Fruit fly (Drosophila melanogaster) whole organism, embryonic: Measurements from ENCODE around the gene Secp43.

ENCODE experiments used
- Asciz ChIP-seq: fragments of 200-800 bp; sonication (Bioruptor generic); optimal IDR thresholded peaks from 2 replicates; lab custom pipeline; 2017; ENCODE audit warnings: missing biosample characterization, mild to moderate bottlenecking, missing genetic modification characterization, missing genetic modification reagents
- BtbVII ChIP-seq: fragments of 200-800 bp; sonication (Bioruptor generic); optimal IDR thresholded peaks from 3 replicates; lab custom pipeline; 2017; ENCODE audit warnings: missing biosample characterization, mild to moderate bottlenecking, missing genetic modification characterization
- C15 ChIP-seq: fragments of 200-800 bp; sonication (Bioruptor generic); IDR thresholded peaks from 3 replicates; pipeline ENCODE4 v1.3.6; 2022; ENCODE audit warnings: missing biosample characterization, missing genetic modification characterization
- CG11456 ChIP-seq: fragments of 200-800 bp; sonication (Bioruptor generic); IDR thresholded peaks from 3 replicates; pipeline ENCODE4 v1.3.6; 2022; ENCODE audit warnings: missing biosample characterization, missing genetic modification characterization
- CG14667 ChIP-seq: fragments of 200-800 bp; sonication (Bioruptor generic); IDR thresholded peaks from 2 replicates; pipeline ENCODE4 v1.3.6; 2022; ENCODE audit warnings: missing biosample characterization, missing genetic modification characterization
- CG14860 ChIP-seq: fragments of 200-800 bp; sonication (Bioruptor generic); IDR thresholded peaks from 3 replicates; pipeline ENCODE4 v1.3.6; 2022; ENCODE audit warnings: missing biosample characterization, missing genetic modification characterization; ENCODE audit not compliant: partially characterized antibody
- CG14965 ChIP-seq: fragments of 200-800 bp; sonication (Bioruptor generic); optimal IDR thresholded peaks from 2 replicates; lab custom pipeline; 2016; ENCODE audit warnings: missing biosample characterization, missing genetic modification characterization, borderline replicate concordance
- CG15011 ChIP-seq: fragments of 200-800 bp; sonication (Bioruptor generic); optimal IDR thresholded peaks from 3 replicates; lab custom pipeline; 2018; ENCODE audit warnings: missing biosample characterization, mild to moderate bottlenecking, missing genetic modification characterization
- CG15073 ChIP-seq: fragments of 200-800 bp; sonication (Bioruptor generic); optimal IDR thresholded peaks from 2 replicates; lab custom pipeline; 2016; ENCODE audit warnings: missing biosample characterization, missing genetic modification characterization
- CG15514 ChIP-seq: fragments of 200-800 bp; sonication (Bioruptor generic); optimal IDR thresholded peaks from 3 replicates; lab custom pipeline; 2017; ENCODE audit warnings: missing biosample characterization, missing genetic modification characterization, mild to moderate bottlenecking, moderate library complexity, missing genetic modification reagents
- CG17802 ChIP-seq: fragments of 200-800 bp; sonication (Bioruptor generic); optimal IDR thresholded peaks from 2 replicates; lab custom pipeline; 2018; ENCODE audit warnings: missing biosample characterization, mild to moderate bottlenecking, missing genetic modification characterization, moderate library complexity
- CG18599 ChIP-seq: fragments of 200-800 bp; sonication (Bioruptor generic); optimal IDR thresholded peaks from 3 replicates; lab custom pipeline; 2017; ENCODE audit warnings: missing biosample characterization, missing genetic modification characterization, mild to moderate bottlenecking, moderate library complexity, missing genetic modification reagents
- CG3065 ChIP-seq: fragments of 200-800 bp; sonication (Bioruptor generic); optimal IDR thresholded peaks from 2 replicates; lab custom pipeline; 2016; ENCODE audit warnings: missing biosample characterization, missing genetic modification characterization
- CG34376 ChIP-seq: fragments of 200-800 bp; sonication (Bioruptor generic); optimal IDR thresholded peaks from 2 replicates; lab custom pipeline; 2018; ENCODE audit warnings: missing biosample characterization, mild to moderate bottlenecking, missing genetic modification characterization
- CG3847 ChIP-seq: fragments of 200-800 bp; sonication (Bioruptor generic); IDR thresholded peaks from 2 replicates; pipeline ENCODE4 v1.3.6; 2022; ENCODE audit warnings: missing biosample characterization, missing genetic modification characterization
- CG4328 ChIP-seq: fragments of 200-800 bp; sonication (Bioruptor generic); optimal IDR thresholded peaks from 3 replicates; lab custom pipeline; 2017; ENCODE audit warnings: missing biosample characterization, missing genetic modification reagents, missing genetic modification characterization
- CG4424 ChIP-seq: fragments of 200-800 bp; sonication (Bioruptor generic); optimal IDR thresholded peaks from 3 replicates; lab custom pipeline; 2016; ENCODE audit warnings: missing biosample characterization, missing genetic modification characterization
- CG7271 ChIP-seq: fragments of 200-800 bp; sonication (Bioruptor generic); optimal IDR thresholded peaks from 2 replicates; lab custom pipeline; 2018; ENCODE audit warnings: missing biosample characterization, mild to moderate bottlenecking, missing genetic modification characterization, moderate library complexity
- CG8281 ChIP-seq: fragments of 200-800 bp; sonication (Bioruptor generic); optimal IDR thresholded peaks from 2 replicates; lab custom pipeline; 2018; ENCODE audit warnings: missing biosample characterization, mild to moderate bottlenecking, missing genetic modification characterization, moderate library complexity
- CG8765 ChIP-seq: fragments of 200-800 bp; sonication (Bioruptor generic); IDR thresholded peaks from 2 replicates; pipeline ENCODE4 v1.3.6; 2022; ENCODE audit warnings: missing biosample characterization, missing genetic modification characterization
- CG8944 ChIP-seq: fragments of 200-800 bp; sonication (Bioruptor generic); optimal IDR thresholded peaks from 3 replicates; lab custom pipeline; 2016; ENCODE audit warnings: missing biosample characterization, missing genetic modification characterization
- CHES-1-like ChIP-seq: fragments of 200-800 bp; sonication (Bioruptor generic); optimal IDR thresholded peaks from 2 replicates; lab custom pipeline; 2016; ENCODE audit warnings: missing biosample characterization, missing genetic modification characterization
- Chrac-16 ChIP-seq: fragments of 200-800 bp; sonication (Bioruptor generic); optimal IDR thresholded peaks from 3 replicates; lab custom pipeline; 2016; ENCODE audit warnings: missing biosample characterization, missing genetic modification characterization
- Dad ChIP-seq: fragments of 200-800 bp; sonication (Bioruptor generic); optimal IDR thresholded peaks from 3 replicates; lab custom pipeline; 2016; ENCODE audit warnings: missing biosample characterization, missing genetic modification characterization
- HLHmδ ChIP-seq: fragments of 200-800 bp; sonication (Bioruptor generic); optimal IDR thresholded peaks from 2 replicates; lab custom pipeline; 2018; ENCODE audit warnings: missing biosample characterization, mild to moderate bottlenecking, missing genetic modification characterization, moderate library complexity
- Hand ChIP-seq: fragments of 200-800 bp; sonication (Bioruptor generic); optimal IDR thresholded peaks from 2 replicates; lab custom pipeline; 2017; ENCODE audit warnings: mild to moderate bottlenecking, missing biosample characterization, missing genetic modification reagents, missing genetic modification characterization
- Hmx ChIP-seq: fragments of 200-800 bp; sonication (Bioruptor generic); optimal IDR thresholded peaks from 2 replicates; lab custom pipeline; 2016; ENCODE audit warnings: missing biosample characterization, missing genetic modification characterization
- Myb ChIP-seq: fragments of 200-800 bp; sonication (Bioruptor generic); optimal IDR thresholded peaks from 2 replicates; lab custom pipeline; 2016; ENCODE audit warnings: missing biosample characterization, missing genetic modification characterization
- Poxn ChIP-seq: fragments of 200-800 bp; sonication (Bioruptor generic); IDR thresholded peaks from 2 replicates; pipeline ENCODE4 v1.3.6; 2022; ENCODE audit warnings: missing biosample characterization, missing genetic modification characterization
- Ptx1 ChIP-seq: fragments of 200-800 bp; sonication (Bioruptor generic); IDR thresholded peaks from 2 replicates; pipeline ENCODE4 v1.3.6; 2022; ENCODE audit warnings: missing biosample characterization, missing genetic modification characterization
- Side ChIP-seq: fragments of 200-800 bp; sonication (Bioruptor generic); optimal IDR thresholded peaks from 2 replicates; lab custom pipeline; 2016; ENCODE audit warnings: missing biosample characterization, missing genetic modification characterization
- Xrp1 ChIP-seq: fragments of 200-800 bp; sonication (Bioruptor generic); IDR thresholded peaks from 2 replicates; pipeline ENCODE4 v1.3.6; 2022; ENCODE audit warnings: missing biosample characterization, missing genetic modification characterization
- ase ChIP-seq: fragments of 200-800 bp; sonication (Bioruptor generic); IDR thresholded peaks from 3 replicates; pipeline ENCODE4 v1.3.6; 2022; ENCODE audit warnings: missing biosample characterization, missing genetic modification characterization
- az2 ChIP-seq: fragments of 200-800 bp; sonication (Bioruptor generic); optimal IDR thresholded peaks from 3 replicates; lab custom pipeline; 2016; ENCODE audit warnings: missing biosample characterization, missing genetic modification characterization
- bab2 ChIP-seq: fragments of 200-800 bp; sonication (Bioruptor generic); optimal IDR thresholded peaks from 2 replicates; lab custom pipeline; 2016; ENCODE audit warnings: missing biosample characterization, missing genetic modification characterization
- crp ChIP-seq, 2 experiments: fragments of 200-800 bp; sonication (Bioruptor generic); optimal IDR thresholded peaks; 2 replicates in 1 of 2; 3 replicates in 1 of 2; lab custom pipeline; 2017; ENCODE audit warnings: missing biosample characterization in 2 of 2, missing genetic modification characterization in 2 of 2, mild to moderate bottlenecking in 1 of 2, moderate library complexity in 1 of 2
- disco-r ChIP-seq: fragments of 200-800 bp; sonication (Bioruptor generic); optimal IDR thresholded peaks from 2 replicates; lab custom pipeline; 2016; ENCODE audit warnings: missing biosample characterization, missing genetic modification characterization
- esg ChIP-seq: fragments of 200-800 bp; sonication (Bioruptor generic); conservative IDR thresholded peaks from 2 replicates; pipeline ENCODE4 v1.3.6; 2022; ENCODE audit warnings: missing biosample characterization, missing genetic modification characterization
- gcm2 ChIP-seq: fragments of 200-800 bp; sonication (Bioruptor generic); optimal IDR thresholded peaks from 2 replicates; lab custom pipeline; 2016; ENCODE audit warnings: missing biosample characterization, missing genetic modification characterization
- ind ChIP-seq: fragments of 200-800 bp; sonication (Bioruptor generic); optimal IDR thresholded peaks from 3 replicates; lab custom pipeline; 2016; ENCODE audit warnings: missing biosample characterization, missing genetic modification characterization
- kah ChIP-seq: fragments of 200-800 bp; sonication (Bioruptor generic); optimal IDR thresholded peaks from 2 replicates; lab custom pipeline; 2018; ENCODE audit warnings: missing biosample characterization, mild to moderate bottlenecking, missing genetic modification characterization
- klu ChIP-seq: fragments of 200-800 bp; sonication (Bioruptor generic); IDR thresholded peaks from 2 replicates; pipeline ENCODE4 v1.3.6; 2022; ENCODE audit warnings: missing biosample characterization, missing genetic modification characterization
- lmd ChIP-seq: fragments of 200-800 bp; sonication (Bioruptor generic); IDR thresholded peaks from 2 replicates; pipeline ENCODE4 v1.3.6; 2022; ENCODE audit warnings: missing biosample characterization, missing genetic modification characterization
- mld ChIP-seq: fragments of 200-800 bp; sonication (Bioruptor generic); IDR thresholded peaks from 3 replicates; pipeline ENCODE4 v1.3.6; 2022; ENCODE audit warnings: missing biosample characterization, missing genetic modification characterization; ENCODE audit not compliant: partially characterized antibody
- p53 ChIP-seq: fragments of 200-800 bp; sonication (Bioruptor generic); optimal IDR thresholded peaks from 2 replicates; lab custom pipeline; 2016; ENCODE audit warnings: missing biosample characterization, missing genetic modification characterization
- pros ChIP-seq: fragments of 200-800 bp; sonication (Bioruptor generic); optimal IDR thresholded peaks from 3 replicates; lab custom pipeline; 2019; ENCODE audit warnings: missing biosample characterization, mild to moderate bottlenecking, missing genetic modification characterization, moderate library complexity
- run ChIP-seq: fragments of 200-800 bp; sonication (Bioruptor generic); optimal IDR thresholded peaks from 3 replicates; lab custom pipeline; 2018; ENCODE audit warnings: missing biosample characterization, mild to moderate bottlenecking, missing genetic modification characterization
- tap ChIP-seq: fragments of 200-800 bp; optimal IDR thresholded peaks from 3 replicates; lab custom pipeline; 2019; ENCODE audit warnings: missing biosample characterization, mild to moderate bottlenecking, missing genetic modification characterization, moderate library complexity
- usp ChIP-seq: fragments of >200 bp; optimal IDR thresholded peaks from 2 replicates; lab custom pipeline; 2017; ENCODE audit warnings: missing biosample characterization, missing genetic modification characterization
- wek ChIP-seq: fragments of 200-800 bp; sonication (Bioruptor generic); optimal IDR thresholded peaks from 3 replicates; lab custom pipeline; 2018; ENCODE audit warnings: missing biosample characterization, mild to moderate bottlenecking, missing genetic modification characterization, moderate library complexity
- zf30C ChIP-seq: fragments of 200-800 bp; sonication (Bioruptor generic); optimal IDR thresholded peaks from 3 replicates; lab custom pipeline; 2018; ENCODE audit warnings: missing biosample characterization, mild to moderate bottlenecking, missing genetic modification characterization

Secp43 gene

dm6 chr2L:4448582-4449016 lies 5.7 kb downstream of the Secp43 start, which contains the start of gene MFS18 (continued):
- TF ChIP-seq kah (GFP tag; lab: Kevin White, UChicago) = peak; percentile 92
- TF ChIP-seq Myb (GFP tag; lab: Kevin White, UChicago) = peak; percentile 88
- peak; percentile 15 for TF ChIP-seq p53 (GFP tag; lab: Kevin White, UChicago)
- peak; percentile 97 for TF ChIP-seq CG3847 (GFP tag; lab: Robert Waterston, UW)
- peak; percentile 94 for TF ChIP-seq CG15514
- peak; percentile 97 for TF ChIP-seq BtbVII
- TF ChIP-seq CG8944 = peak; percentile 74
- peak; percentile 77 for TF ChIP-seq Side (GFP tag; lab: Kevin White, UChicago)
- peak; percentile 99 for TF ChIP-seq ase (GFP tag; lab: Robert Waterston, UW)
- TF ChIP-seq Asciz (GFP tag; lab: Kevin White, UChicago) = peak; percentile 99
- TF ChIP-seq CG34376 = peak; percentile 96
- peak; percentile 99 for TF ChIP-seq CG4424 (GFP tag; lab: Kevin White, UChicago)
- TF ChIP-seq CG15011 (GFP tag; lab: Kevin White, UChicago) = peak; percentile 97
- peak; percentile 91 for TF ChIP-seq CG4328 (GFP tag; lab: Kevin White, UChicago)
- peak; percentile 74; the same call in 2 of the 3 replicates for TF ChIP-seq CG14860 (GFP tag; lab: Robert Waterston, UW)
- TF ChIP-seq crp (GFP tag; optimal IDR thresholded peaks at IDR 0.05; lab: Kevin White, UChicago) = peak; percentile 56 to 77
- peak; percentile 73 for TF ChIP-seq CHES-1-like
- TF ChIP-seq run (tag; lab: Kevin White, UChicago) = peak; percentile 93
- peak; percentile 99 for TF ChIP-seq CG7271 (tag; lab: Kevin White, UChicago)
- peak; percentile 92 for TF ChIP-seq Poxn (GFP tag; lab: Robert Waterston, UW)
- TF ChIP-seq HLHmδ (GFP tag; lab: Kevin White, UChicago) = no peak
- no peak for TF ChIP-seq usp (GFP tag; lab: Kevin White, UChicago)
- peak; percentile 92 for TF ChIP-seq CG17802 (tag; lab: Kevin White, UChicago)
- TF ChIP-seq Hand (GFP tag; lab: Kevin White, UChicago) = peak; percentile 89
- TF ChIP-seq klu (GFP tag; lab: Robert Waterston, UW) = peak; percentile 96
- TF ChIP-seq lmd (GFP tag; lab: Robert Waterston, UW) = peak; percentile 98
- peak; percentile 80 for TF ChIP-seq CG15073 (GFP tag; lab: Kevin White, UChicago)
- peak; percentile 91 for TF ChIP-seq CG3065
- peak; percentile 97 for TF ChIP-seq CG8765 (GFP tag; lab: Robert Waterston, UW)
- TF ChIP-seq tap (tag; lab: Kevin White, UChicago) = peak; percentile 98
- TF ChIP-seq C15 (GFP tag; lab: Robert Waterston, UW) = peak; percentile 98
- peak; percentile 99 for TF ChIP-seq CG14667 (GFP tag; lab: Robert Waterston, UW)
- TF ChIP-seq CG14965 (GFP tag; lab: Kevin White, UChicago) = no peak
- peak; percentile 97 for TF ChIP-seq Chrac-16 (GFP tag; lab: Kevin White, UChicago)
- peak; percentile 100 for TF ChIP-seq Xrp1 (GFP tag; lab: Robert Waterston, UW)
- peak; percentile 88 for TF ChIP-seq Dad (GFP tag; lab: Kevin White, UChicago)
- TF ChIP-seq CG11456 (GFP tag; lab: Robert Waterston, UW) = peak; percentile 98
- TF ChIP-seq az2 (GFP tag; lab: Kevin White, UChicago) = peak; percentile 97
- peak; percentile 99 for TF ChIP-seq esg
- peak; percentile 99 for TF ChIP-seq ind (GFP tag; lab: Kevin White, UChicago)
- peak; percentile 91 for TF ChIP-seq CG8281 (tag; lab: Kevin White, UChicago)
- TF ChIP-seq wek (GFP tag; lab: Kevin White, UChicago) = peak; percentile 80
- TF ChIP-seq Ptx1 (GFP tag; lab: Robert Waterston, UW) = peak; percentile 99
- peak; percentile 73 for TF ChIP-seq gcm2 (GFP tag; lab: Kevin White, UChicago)
- peak; percentile 71; the same call in 1 of the 3 replicates for TF ChIP-seq mld (GFP tag; lab: Robert Waterston, UW)
- peak; percentile 99 for TF ChIP-seq CG18599 (GFP tag; lab: Kevin White, UChicago)
- TF ChIP-seq pros (GFP tag; lab: Kevin White, UChicago) = no peak
- TF ChIP-seq zf30C (GFP tag; lab: Kevin White, UChicago) = no peak
- TF ChIP-seq disco-r = peak; percentile 65
- TF ChIP-seq bab2 (GFP tag; lab: Kevin White, UChicago) = peak; percentile 88
- TF ChIP-seq Hmx = peak; percentile 79
